Worm (Caenorhabditis elegans) whole organism, young adult: ENCODE data around the gene srr-6.

Experiments used
- B0261.1 ChIP-seq: sonication (generic microtip); optimal IDR thresholded peaks from 2 replicates; lab custom pipeline; 2016; ENCODE audit warnings: mild to moderate bottlenecking, missing genetic modification characterization, moderate library complexity, missing compliant biosample characterization
- B0336.3 ChIP-seq: fragments of 200-800 bp; sonication (Bioruptor generic); IDR thresholded peaks from 2 replicates; pipeline ENCODE4 v1.3.6; 2022; ENCODE audit warnings: missing genetic modification characterization, missing compliant biosample characterization
- aptf-3 ChIP-seq: fragments of 200-800 bp; sonication (Bioruptor generic); IDR thresholded peaks from 2 replicates; pipeline ENCODE4 v1.3.6; 2022; ENCODE audit warnings: missing genetic modification characterization, missing compliant biosample characterization
- attf-6 ChIP-seq: fragments of 200-800 bp; sonication (Bioruptor generic); IDR thresholded peaks from 2 replicates; pipeline ENCODE4 v1.3.6; 2022; ENCODE audit warnings: missing genetic modification reagents, missing genetic modification characterization, missing compliant biosample characterization
- bed-2 ChIP-seq: fragments of 200-800 bp; sonication (Bioruptor generic); IDR thresholded peaks from 2 replicates; pipeline ENCODE4 v1.3.6; 2022; ENCODE audit warnings: missing genetic modification reagents, missing genetic modification characterization, missing compliant biosample characterization
- dpl-1 ChIP-seq: fragments of 150-350 bp; optimal IDR thresholded peaks from 2 replicates; lab custom pipeline; 2014; ENCODE audit warnings: missing biosample characterization, missing genetic modification reagents, missing genetic modification characterization
- egl-18 ChIP-seq: fragments of 200-800 bp; sonication (Bioruptor generic); IDR thresholded peaks from 2 replicates; pipeline ENCODE4 v1.3.6; 2022; ENCODE audit warnings: missing genetic modification reagents, missing genetic modification characterization, missing compliant biosample characterization
- lir-1 ChIP-seq: fragments of 200-800 bp; sonication (Bioruptor generic); conservative IDR thresholded peaks from 2 replicates; pipeline ENCODE4 v1.3.6; 2022; ENCODE audit warnings: missing genetic modification reagents, missing genetic modification characterization, missing compliant biosample characterization
- pbrm-1 ChIP-seq: fragments of 200-800 bp; sonication (Bioruptor generic); IDR thresholded peaks from 2 replicates; pipeline ENCODE4 v1.3.6; 2022; ENCODE audit warnings: missing genetic modification reagents, missing genetic modification characterization, missing compliant biosample characterization
- sptf-2 ChIP-seq: fragments of 200-800 bp; sonication (Bioruptor generic); optimal IDR thresholded peaks from 2 replicates; lab custom pipeline; 2018; ENCODE audit warnings: mild to moderate bottlenecking, missing genetic modification characterization, missing compliant biosample characterization
- unc-130 ChIP-seq: sonication (generic microtip); optimal IDR thresholded peaks from 2 replicates; lab custom pipeline; 2016; ENCODE audit warnings: missing genetic modification reagents, missing genetic modification characterization, missing compliant biosample characterization
- unc-62 ChIP-seq: fragments of 150-350 bp; optimal IDR thresholded peaks from 2 replicates; lab custom pipeline; 2014; ENCODE audit warnings: missing biosample characterization, missing genetic modification reagents, missing genetic modification characterization
- ztf-25 ChIP-seq: fragments of 200-800 bp; sonication (Bioruptor generic); IDR thresholded peaks from 2 replicates; pipeline ENCODE4 v1.3.6; 2022; ENCODE audit warnings: missing genetic modification reagents, missing genetic modification characterization, missing compliant biosample characterization
- ztf-3 ChIP-seq: fragments of 200-800 bp; sonication (Bioruptor generic); optimal IDR thresholded peaks from 2 replicates; lab custom pipeline; 2018; ENCODE audit warnings: mild to moderate bottlenecking, missing genetic modification characterization, missing compliant biosample characterization

DNA sequence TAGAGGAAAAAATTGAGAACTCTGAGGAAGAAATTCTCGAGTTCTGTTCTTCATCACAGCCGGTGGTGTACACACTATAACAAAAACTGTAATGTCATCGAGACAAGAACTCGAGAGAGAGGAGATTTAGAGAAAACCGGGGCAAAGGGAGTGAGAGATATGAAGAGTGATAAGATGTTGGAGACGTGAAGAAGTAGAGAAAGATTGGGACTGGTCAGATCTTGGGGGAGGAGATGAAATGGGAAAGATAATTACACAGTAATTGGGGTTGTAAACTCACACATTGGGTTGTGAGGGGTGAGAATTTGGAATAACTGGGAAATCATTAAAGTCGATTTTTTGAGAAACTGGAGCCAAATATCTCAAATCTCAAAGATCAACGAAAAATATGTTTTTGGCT, 46.8 kb upstream of the srr-6 start:
- TF ChIP-seq sptf-2 (GFP tag; lab: Kevin White, UChicago) (no peak), pbrm-1 (no peak), bed-2 (GFP tag; lab: Robert Waterston, UW) (no peak), attf-6 (GFP tag; lab: Robert Waterston, UW) (no peak), unc-62 (GFP tag; lab: Kevin White, UChicago) (no peak), lir-1 (GFP tag; lab: Robert Waterston, UW) (no peak), egl-18 (no peak), unc-130 (GFP tag; lab: Kevin White, UChicago) (no peak), ztf-3 (GFP tag; lab: Kevin White, UChicago) (no peak), aptf-3 (no peak), B0336.3 (no peak), B0261.1 (no peak), dpl-1 (GFP tag; lab: Kevin White, UChicago) (no peak), ztf-25 (GFP tag; lab: Robert Waterston, UW) (no peak)
